Fruit fly (Drosophila melanogaster) whole organism, wandering third instar larva: ENCODE data around the gene CG9853.

Experiments
- Abd-B ChIP-seq: fragments of >200 bp; optimal IDR thresholded peaks from 2 replicates; lab custom pipeline; 2017; ENCODE audit warnings: missing biosample characterization, missing genetic modification characterization
- CG32264 ChIP-seq: fragments of 200-800 bp; sonication (Bioruptor generic); optimal IDR thresholded peaks from 2 replicates; lab custom pipeline; 2016; ENCODE audit warnings: missing biosample characterization, missing genetic modification characterization
- CG9705 ChIP-seq: fragments of 200-800 bp; sonication (Bioruptor generic); optimal IDR thresholded peaks from 2 replicates; lab custom pipeline; 2018; ENCODE audit warnings: missing biosample characterization, mild to moderate bottlenecking, missing genetic modification characterization
- CrebA ChIP-seq: fragments of 200-800 bp; sonication (Bioruptor generic); optimal IDR thresholded peaks from 2 replicates; lab custom pipeline; 2016; ENCODE audit warnings: missing biosample characterization, mild to moderate bottlenecking, missing genetic modification characterization, borderline replicate concordance
- Dfd ChIP-seq: fragments of >200 bp; optimal IDR thresholded peaks from 2 replicates; lab custom pipeline; 2017; ENCODE audit warnings: missing biosample characterization, missing genetic modification characterization
- Dif ChIP-seq: fragments of 200-275, 200-300 bp; sonication (Bioruptor generic); optimal IDR thresholded peaks from 2 replicates; lab custom pipeline; 2018; ENCODE audit warnings: missing biosample characterization, missing genetic modification characterization; ENCODE audit not compliant: partially characterized antibody
- GATAd ChIP-seq: sonication (Bioruptor generic); optimal IDR thresholded peaks from 2 replicates; lab custom pipeline; 2016; ENCODE audit warnings: missing biosample characterization, missing genetic modification characterization
- HLH106 ChIP-seq: fragments of 200-800 bp; optimal IDR thresholded peaks from 3 replicates; lab custom pipeline; 2019; ENCODE audit warnings: missing biosample characterization, mild to moderate bottlenecking, missing genetic modification characterization, moderate library complexity
- Hnf4 ChIP-seq: fragments of 200-800 bp; sonication (Bioruptor generic); optimal IDR thresholded peaks from 2 replicates; lab custom pipeline; 2016; ENCODE audit warnings: missing biosample characterization, mild to moderate bottlenecking, missing genetic modification characterization
- Hr78 ChIP-seq: fragments of >200 bp; optimal IDR thresholded peaks from 2 replicates; lab custom pipeline; 2017; ENCODE audit warnings: missing biosample characterization, missing genetic modification characterization
- Jra ChIP-seq: sonication (Bioruptor generic); optimal IDR thresholded peaks from 2 replicates; lab custom pipeline; 2016; ENCODE audit warnings: missing biosample characterization, missing genetic modification characterization
- Mio ChIP-seq: sonication (Bioruptor generic); optimal IDR thresholded peaks from 2 replicates; lab custom pipeline; 2016; ENCODE audit warnings: missing biosample characterization, missing genetic modification characterization
- Myc ChIP-seq: fragments of >200 bp; optimal IDR thresholded peaks from 2 replicates; lab custom pipeline; 2017
- N ChIP-seq: fragments of >200 bp; optimal IDR thresholded peaks from 2 replicates; lab custom pipeline; 2018; ENCODE audit warnings: missing biosample characterization, missing external identifiers, missing genetic modification characterization
- OdsH ChIP-seq: fragments of 200-800 bp; sonication (Bioruptor generic); optimal IDR thresholded peaks from 2 replicates; lab custom pipeline; 2016; ENCODE audit warnings: missing biosample characterization, mild to moderate bottlenecking, missing genetic modification characterization
- Rel ChIP-seq, 2 experiments: fragments of 200-800 bp; sonication (Bioruptor generic) in 1 of 2; optimal IDR thresholded peaks; 2 replicates in 1 of 2; 3 replicates in 1 of 2; lab custom pipeline; 2016 to 2019; ENCODE audit warnings: mild to moderate bottlenecking in 2 of 2, missing biosample characterization in 2 of 2, missing genetic modification characterization in 2 of 2, moderate library complexity in 1 of 2
- Sp1 ChIP-seq: fragments of 200-800 bp; sonication (Bioruptor generic); optimal IDR thresholded peaks from 3 replicates; lab custom pipeline; 2019; ENCODE audit warnings: missing biosample characterization, mild to moderate bottlenecking, missing genetic modification characterization, moderate library complexity
- Vsx2 ChIP-seq: fragments of 200-300, 225-300 bp; sonication (Bioruptor generic); optimal IDR thresholded peaks from 2 replicates; lab custom pipeline; 2018; ENCODE audit warnings: missing biosample characterization, missing genetic modification characterization; ENCODE audit not compliant: partially characterized antibody
- dl ChIP-seq, 2 experiments: fragments of 175-275, 200-275 bp in 1 of 2; fragments of 200-275 bp in 1 of 2; sonication (Bioruptor generic); optimal IDR thresholded peaks; lab custom pipeline; 2018; ENCODE audit warnings: mild to moderate bottlenecking in 2 of 2, missing biosample characterization in 2 of 2, missing genetic modification characterization in 2 of 2, moderate library complexity in 2 of 2; ENCODE audit not compliant: partially characterized antibody in 2 of 2, insufficient read depth in 1 of 2
- dsf ChIP-seq: sonication (Bioruptor generic); optimal IDR thresholded peaks from 2 replicates; lab custom pipeline; 2016; ENCODE audit warnings: missing biosample characterization, missing genetic modification characterization, borderline replicate concordance
- ey ChIP-seq: fragments of 200-800 bp; sonication (Bioruptor generic); optimal IDR thresholded peaks from 2 replicates; lab custom pipeline; 2016; ENCODE audit warnings: missing biosample characterization, missing genetic modification characterization
- foxo ChIP-seq, 2 experiments: fragments of 200-800 bp; sonication (Bioruptor generic); optimal IDR thresholded peaks; 2 replicates in 1 of 2; 3 replicates in 1 of 2; lab custom pipeline; 2016 to 2017; ENCODE audit warnings: missing biosample characterization in 2 of 2, missing genetic modification characterization in 2 of 2
- fru ChIP-seq: fragments of 200-800 bp; sonication (Bioruptor generic); optimal IDR thresholded peaks from 3 replicates; lab custom pipeline; 2016; ENCODE audit warnings: missing biosample characterization, mild to moderate bottlenecking, missing genetic modification characterization
- h ChIP-seq: fragments of 200-800 bp; sonication (Bioruptor generic); optimal IDR thresholded peaks from 3 replicates; lab custom pipeline; 2016; ENCODE audit warnings: missing biosample characterization, mild to moderate bottlenecking, missing genetic modification characterization
- jim ChIP-seq: fragments of 175-275, 200-325 bp; sonication (Bioruptor generic); optimal IDR thresholded peaks from 2 replicates; lab custom pipeline; 2016; ENCODE audit warnings: missing biosample characterization, mild to moderate bottlenecking, missing genetic modification characterization
- lola ChIP-seq: fragments of >200 bp; optimal IDR thresholded peaks from 2 replicates; lab custom pipeline; 2017; ENCODE audit warnings: missing biosample characterization, missing genetic modification characterization
- psq ChIP-seq: fragments of 200-800 bp; sonication (Bioruptor generic); optimal IDR thresholded peaks from 3 replicates; lab custom pipeline; 2017; ENCODE audit warnings: missing biosample characterization, mild to moderate bottlenecking, missing genetic modification characterization, moderate library complexity
- sage ChIP-seq: fragments of 200-800 bp; sonication (Bioruptor generic); optimal IDR thresholded peaks from 2 replicates; lab custom pipeline; 2016; ENCODE audit warnings: missing biosample characterization, mild to moderate bottlenecking, missing genetic modification characterization
- sv ChIP-seq: fragments of 200-800 bp; sonication (Bioruptor generic); optimal IDR thresholded peaks from 3 replicates; lab custom pipeline; 2016; ENCODE audit warnings: missing biosample characterization, missing genetic modification characterization
- tai ChIP-seq: sonication (Bioruptor generic); optimal IDR thresholded peaks from 2 replicates; lab custom pipeline; 2016; ENCODE audit warnings: missing biosample characterization, missing genetic modification characterization
- usp ChIP-seq: fragments of >200 bp; optimal IDR thresholded peaks from 2 replicates; lab custom pipeline; 2017; ENCODE audit warnings: missing biosample characterization, missing genetic modification characterization

CG9853 gene

dm6 chr3R:4359625-4360024, 42.2 kb downstream of the CG9853 start, which contains the start of gene CG1090:
Gene CG1090, plus strand, starts transcription at chr3R:4359883.
- TF ChIP-seq CrebA (no peak), fru (GFP tag; lab: Kevin White, UChicago) (no peak), ey (GFP tag; lab: Kevin White, UChicago) (no peak), Dfd (GFP tag; lab: Kevin White, UChicago) (no peak), GATAd (GFP tag; lab: Kevin White, UChicago) (no peak), usp (GFP tag; lab: Kevin White, UChicago) (no peak), dsf (GFP tag; lab: Kevin White, UChicago) (no peak), N (no peak), sage (GFP tag; lab: Kevin White, UChicago) (no peak), foxo (GFP tag; optimal IDR thresholded peaks at IDR 0.05; lab: Kevin White, UChicago) (no peak), psq (GFP tag; lab: Kevin White, UChicago) (no peak), lola (GFP tag; lab: Kevin White, UChicago) (no peak), Hr78 (GFP tag; lab: Kevin White, UChicago) (no peak), Hnf4 (GFP tag; lab: Kevin White, UChicago) (no peak), tai (no peak), Myc (lab: Kevin White, UChicago) (no peak)

DNA sequence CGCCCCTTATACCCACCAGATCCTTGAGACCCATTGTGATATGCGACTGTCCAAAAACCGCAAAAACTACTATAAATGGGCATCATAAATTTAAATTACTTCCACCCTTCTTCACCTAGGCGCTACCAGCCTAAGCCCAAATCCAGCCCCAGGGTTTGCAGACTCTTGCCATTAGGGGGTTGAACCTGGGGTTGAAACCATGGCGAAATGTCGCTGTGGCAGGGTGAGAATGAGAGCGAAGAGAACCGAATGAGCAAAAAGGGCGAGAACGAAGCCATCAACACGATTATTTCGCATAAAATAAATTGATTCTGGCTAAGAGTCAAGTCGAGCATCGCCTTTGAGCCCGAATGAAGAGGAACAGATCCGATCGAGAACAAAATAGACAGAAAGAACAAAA, 48.3 kb downstream of the CG9853 start:
- TF ChIP-seq Hr78 (GFP tag; lab: Kevin White, UChicago) (no peak), CrebA (no peak), sv (GFP tag; lab: Kevin White, UChicago) (no peak), h (GFP tag; lab: Kevin White, UChicago) (no peak), jim (GFP tag; lab: Kevin White, UChicago) (no peak), dl (GFP tag; optimal IDR thresholded peaks at IDR 0.05; lab: Kevin White, UChicago; ENCODE audit: insufficient read depth in 1 of 2, partially characterized antibody in 2 of 2) (no peak), psq (GFP tag; lab: Kevin White, UChicago) (no peak), foxo (GFP tag; optimal IDR thresholded peaks at IDR 0.05; lab: Kevin White, UChicago) (no peak), Rel (GFP tag; optimal IDR thresholded peaks at IDR 0.05; lab: Kevin White, UChicago) (no peak), Rel (tag; optimal IDR thresholded peaks at IDR 0.05; lab: Kevin White, UChicago) (no peak), Dfd (GFP tag; lab: Kevin White, UChicago) (no peak), GATAd (GFP tag; lab: Kevin White, UChicago) (no peak), sage (GFP tag; lab: Kevin White, UChicago) (no peak), Abd-B (GFP tag; lab: Kevin White, UChicago) (no peak), ey (GFP tag; lab: Kevin White, UChicago) (no peak), Hnf4 (GFP tag; lab: Kevin White, UChicago) (no peak)

DNA sequence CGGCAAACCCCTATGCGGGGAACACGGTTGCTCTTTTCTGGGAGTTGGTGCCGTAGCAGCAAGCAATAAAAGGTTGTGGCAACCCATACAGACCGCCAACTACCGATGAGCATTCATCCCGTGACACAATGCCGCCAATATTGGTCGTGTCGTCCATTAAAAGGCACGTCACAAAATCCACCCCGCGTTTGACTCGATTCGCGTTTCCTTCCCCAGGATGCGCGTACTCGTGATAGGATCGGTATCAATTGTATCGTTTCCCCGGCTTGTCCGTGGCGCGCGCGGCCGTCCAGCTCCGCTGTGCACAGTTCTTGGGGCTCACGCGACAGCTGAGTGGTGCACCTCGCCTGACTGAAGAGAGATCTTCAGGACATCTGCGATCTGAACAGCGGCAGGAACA, 51.6 kb downstream of the CG9853 start:
- TF ChIP-seq N (no peak), CG9705 (no peak), Jra (GFP tag; lab: Kevin White, UChicago) (no peak), CG32264 (GFP tag; lab: Kevin White, UChicago) (no peak), Mio (GFP tag; lab: Kevin White, UChicago) (no peak), GATAd (GFP tag; lab: Kevin White, UChicago) (no peak), Vsx2 (GFP tag; lab: Kevin White, UChicago) (no peak), ey (GFP tag; lab: Kevin White, UChicago) (no peak), lola (GFP tag; lab: Kevin White, UChicago) (no peak), HLH106 (tag; lab: Kevin White, UChicago) (no peak), Sp1 (GFP tag; lab: Kevin White, UChicago) (no peak), Dif (GFP tag; lab: Kevin White, UChicago) (no peak), usp (GFP tag; lab: Kevin White, UChicago) (no peak), fru (GFP tag; lab: Kevin White, UChicago) (no peak), foxo (GFP tag; optimal IDR thresholded peaks at IDR 0.05; lab: Kevin White, UChicago) (no peak), OdsH (no peak)
- TF ChIP-seq, all 38 proteins: peak for 0
